Fruit fly (Drosophila melanogaster) whole organism, pupa: ENCODE data around the gene trbd.

ENCODE experiments used
- CG10348 ChIP-seq: fragments of 200-800 bp; sonication (Bioruptor generic); IDR thresholded peaks from 2 replicates; pipeline ENCODE4 v1.3.6; 2022; ENCODE audit warnings: missing biosample characterization, missing genetic modification characterization
- CG12605 ChIP-seq: fragments of 200-800 bp; sonication (Bioruptor generic); IDR thresholded peaks from 2 replicates; pipeline ENCODE4 v1.3.6; 2022; ENCODE audit warnings: missing biosample characterization, missing genetic modification characterization
- CG13204 ChIP-seq: fragments of 200-800 bp; sonication (Bioruptor generic); optimal IDR thresholded peaks from 2 replicates; lab custom pipeline; 2018; ENCODE audit warnings: missing biosample characterization, mild to moderate bottlenecking, missing genetic modification characterization, moderate library complexity
- CG14655 ChIP-seq: fragments of 200-800 bp; sonication (Bioruptor generic); optimal IDR thresholded peaks from 3 replicates; lab custom pipeline; 2017; ENCODE audit warnings: mild to moderate bottlenecking, missing biosample characterization, missing genetic modification reagents, missing genetic modification characterization
- CG15710 ChIP-seq: fragments of 200-800 bp; sonication (Bioruptor generic); optimal IDR thresholded peaks from 2 replicates; lab custom pipeline; 2018; ENCODE audit warnings: missing biosample characterization, mild to moderate bottlenecking, missing genetic modification characterization, moderate library complexity
- CG17806 ChIP-seq: fragments of 200-800 bp; sonication (Bioruptor generic); optimal IDR thresholded peaks from 2 replicates; lab custom pipeline; 2018; ENCODE audit warnings: missing biosample characterization, mild to moderate bottlenecking, missing genetic modification characterization, moderate library complexity
- CG32121 ChIP-seq: fragments of 200-800 bp; sonication (Bioruptor generic); IDR thresholded peaks from 2 replicates; pipeline ENCODE4 v1.3.6; 2022; ENCODE audit warnings: missing biosample characterization, missing genetic modification characterization
- CG34367 ChIP-seq: fragments of 200-800 bp; sonication (Bioruptor generic); optimal IDR thresholded peaks from 2 replicates; lab custom pipeline; 2018; ENCODE audit warnings: missing biosample characterization, mild to moderate bottlenecking, missing genetic modification characterization
- CG4496 ChIP-seq: fragments of 200-800 bp; sonication (Bioruptor generic); IDR thresholded peaks from 3 replicates; pipeline ENCODE4 v1.3.6; 2022; ENCODE audit warnings: missing biosample characterization, missing genetic modification characterization
- CG8159 ChIP-seq: fragments of 200-800 bp; sonication (Bioruptor generic); optimal IDR thresholded peaks from 3 replicates; lab custom pipeline; 2018; ENCODE audit warnings: missing biosample characterization, mild to moderate bottlenecking, missing genetic modification characterization, moderate library complexity
- CG8301 ChIP-seq: fragments of 200-800 bp; sonication (Bioruptor generic); optimal IDR thresholded peaks from 2 replicates; lab custom pipeline; 2018; ENCODE audit warnings: missing biosample characterization, mild to moderate bottlenecking, missing genetic modification characterization
- CG9948 ChIP-seq: fragments of 200-800 bp; sonication (Bioruptor generic); optimal IDR thresholded peaks from 2 replicates; lab custom pipeline; 2018; ENCODE audit warnings: missing biosample characterization, mild to moderate bottlenecking, missing genetic modification characterization, moderate library complexity
- D1 ChIP-seq: fragments of 200-800 bp; sonication (Bioruptor generic); optimal IDR thresholded peaks from 2 replicates; lab custom pipeline; 2018; ENCODE audit warnings: missing biosample characterization, mild to moderate bottlenecking, missing genetic modification characterization, moderate library complexity
- EcR ChIP-seq: fragments of 200-800 bp; sonication (Bioruptor generic); optimal IDR thresholded peaks from 3 replicates; lab custom pipeline; 2019; ENCODE audit warnings: missing biosample characterization, missing genetic modification characterization, mild to moderate bottlenecking, moderate library complexity, missing genetic modification reagents
- Ets98B ChIP-seq: fragments of 200-800 bp; sonication (Bioruptor generic); IDR thresholded peaks from 2 replicates; pipeline ENCODE4 v1.3.6; 2022; ENCODE audit warnings: missing biosample characterization, missing genetic modification characterization
- Pif1A ChIP-seq: fragments of 200-800 bp; sonication (Bioruptor generic); optimal IDR thresholded peaks from 3 replicates; lab custom pipeline; 2016; ENCODE audit warnings: missing biosample characterization, missing genetic modification characterization
- Pif1B ChIP-seq: fragments of 200-800 bp; sonication (Bioruptor generic); optimal IDR thresholded peaks from 3 replicates; lab custom pipeline; 2016; ENCODE audit warnings: missing biosample characterization, missing genetic modification characterization
- Snoo ChIP-seq: fragments of 200-800 bp; sonication (Bioruptor generic); optimal IDR thresholded peaks from 3 replicates; lab custom pipeline; 2017; ENCODE audit warnings: missing biosample characterization, mild to moderate bottlenecking, missing genetic modification characterization, inconsistent platforms
- fd96Ca ChIP-seq: fragments of 200-800 bp; sonication (Bioruptor generic); IDR thresholded peaks from 3 replicates; pipeline ENCODE4 v1.3.6; 2022; ENCODE audit warnings: missing biosample characterization, missing genetic modification characterization
- gl ChIP-seq: fragments of 200-800 bp; sonication (Bioruptor generic); optimal IDR thresholded peaks from 2 replicates; lab custom pipeline; 2018; ENCODE audit warnings: missing biosample characterization, mild to moderate bottlenecking, missing genetic modification characterization
- rn ChIP-seq: fragments of 200-800 bp; sonication (Bioruptor generic); IDR thresholded peaks from 2 replicates; pipeline ENCODE4 v1.3.6; 2022; ENCODE audit warnings: missing biosample characterization, missing genetic modification characterization

trbd gene

DNA sequence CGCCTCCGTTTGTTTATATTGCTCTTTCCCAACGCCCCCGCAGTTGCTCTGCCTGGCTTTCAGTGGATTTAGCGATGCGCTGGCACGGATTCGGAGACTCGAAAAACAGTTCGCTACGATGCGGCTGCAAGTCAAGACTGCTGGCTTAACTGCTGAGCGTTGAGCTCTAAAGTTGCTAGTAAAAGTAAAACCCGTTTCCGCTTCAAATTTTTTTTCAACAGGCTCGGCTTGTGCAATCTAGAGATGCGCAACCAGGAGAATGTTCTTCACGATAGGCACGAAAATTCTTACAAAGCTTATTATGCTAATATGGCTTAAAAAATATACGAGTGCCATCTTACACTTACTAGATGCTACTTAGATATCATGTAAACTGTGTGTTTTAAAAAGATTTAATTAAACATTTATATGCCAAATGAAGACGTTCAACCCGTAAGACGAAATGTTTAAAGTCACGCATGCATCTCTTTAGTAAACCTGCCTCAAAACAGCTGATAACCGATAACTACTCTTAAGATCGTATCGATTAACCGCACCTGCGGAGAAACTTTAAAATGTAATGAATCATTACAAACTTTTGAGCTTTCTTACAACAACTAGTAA is 36.5 kb upstream of the trbd start, which contains the start of gene CG12948:
TSS of gene CG12948 (minus strand) at position 473 of the 603 bp plus-strand sequence.
- no peak for TF ChIP-seq Pif1B (GFP tag; lab: Kevin White, UChicago)
- no peak for TF ChIP-seq Pif1A
- TF ChIP-seq CG17806 (tag; lab: Kevin White, UChicago) = peak; percentile 23
- TF ChIP-seq CG15710 (tag; lab: Kevin White, UChicago) = peak; percentile 53
- peak; percentile 24; the same call in 1 of the 2 replicates for TF ChIP-seq CG32121 (GFP tag; lab: Robert Waterston, UW)
- TF ChIP-seq Snoo (tag; lab: Kevin White, UChicago) = peak; percentile 55
- TF ChIP-seq CG9948 (tag; lab: Kevin White, UChicago) = peak; percentile 24
- TF ChIP-seq EcR (GFP tag; lab: Kevin White, UChicago) = peak; percentile 51
- peak; percentile 7; the same call in 1 of the 3 replicates for TF ChIP-seq fd96Ca (GFP tag; lab: Robert Waterston, UW)
- TF ChIP-seq gl (tag; lab: Kevin White, UChicago) = peak; percentile 29
- no peak for TF ChIP-seq CG8159 (tag; lab: Kevin White, UChicago)
- TF ChIP-seq CG4496 (GFP tag; lab: Robert Waterston, UW) = peak; percentile 47; the same call in 1 of the 3 replicates
- peak; percentile 35; the same call in 1 of the 2 replicates for TF ChIP-seq Ets98B (GFP tag; lab: Robert Waterston, UW)

DNA sequence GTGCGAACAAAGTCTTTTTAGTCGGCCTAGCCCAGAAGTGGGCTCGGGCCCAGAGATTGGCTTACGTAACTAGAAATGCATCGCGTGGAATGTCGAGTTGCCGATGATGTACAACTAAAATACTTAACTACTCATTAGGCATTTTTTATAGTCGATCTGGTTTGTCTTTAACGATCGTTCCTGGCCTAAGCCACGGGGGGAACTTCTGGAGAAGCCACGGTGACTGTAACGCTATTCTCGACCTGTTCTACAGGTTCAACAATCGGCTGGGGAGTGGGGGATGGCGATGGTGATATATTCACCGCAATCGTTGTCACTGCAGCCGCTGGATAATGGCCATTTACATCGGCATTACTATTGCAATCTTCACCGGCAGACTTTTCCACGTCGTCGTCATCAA is 35.4 kb upstream of the trbd start, which contains the start of gene CG34409:
TSS of gene CG34409 (minus strand) at position 101 of the 400 bp plus-strand sequence.
- TF ChIP-seq CG10348 (GFP tag; lab: Robert Waterston, UW) (no peak), EcR (GFP tag; lab: Kevin White, UChicago) (peak; percentile 9)

DNA sequence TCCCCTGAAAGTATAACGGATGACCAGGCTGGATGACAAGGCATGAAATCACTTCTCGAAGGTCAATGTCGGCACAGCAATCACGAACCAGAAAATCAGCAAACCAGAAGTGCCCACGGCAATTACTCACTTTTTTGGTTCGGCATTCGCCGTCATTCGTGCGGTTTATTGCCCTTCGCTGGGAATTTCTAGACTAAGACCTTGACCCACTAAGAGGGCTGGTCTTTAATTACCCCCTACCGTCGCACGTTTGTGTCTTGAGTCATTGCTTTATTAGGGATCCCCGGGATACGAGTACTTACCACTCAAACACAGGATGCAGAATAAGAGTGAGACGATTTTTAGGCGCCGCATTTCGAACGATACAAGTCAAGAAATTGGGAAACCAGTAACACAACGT is 34.6 kb upstream of the trbd start:
- TF ChIP-seq EcR (GFP tag; lab: Kevin White, UChicago) = peak; percentile 76
- TF ChIP-seq CG10348 (GFP tag; lab: Robert Waterston, UW) = no peak

DNA sequence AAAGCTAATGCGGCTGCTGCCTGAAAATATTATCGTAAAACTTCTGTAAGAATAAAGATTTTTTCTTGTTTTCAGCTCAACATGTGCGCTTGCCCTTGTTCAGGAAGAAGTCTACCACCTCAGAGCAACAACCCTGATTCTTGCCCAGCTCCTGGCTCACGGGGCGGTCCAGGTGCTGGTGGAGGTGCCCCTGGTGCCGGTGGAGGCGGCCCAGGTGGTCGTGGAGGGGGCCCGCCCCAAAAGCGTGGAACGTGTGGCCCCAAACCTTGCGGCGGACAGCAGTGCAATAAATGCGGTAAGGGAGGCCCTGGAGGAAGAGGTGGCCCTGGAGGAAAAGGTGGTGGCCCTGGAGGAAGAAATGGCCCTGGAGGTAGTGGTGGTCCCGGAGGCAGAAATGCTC is 33.2 kb upstream of the trbd start:
- TF ChIP-seq CG17806 (tag; lab: Kevin White, UChicago) (no peak), CG15710 (tag; lab: Kevin White, UChicago) (no peak), CG8159 (tag; lab: Kevin White, UChicago) (no peak), EcR (GFP tag; lab: Kevin White, UChicago) (no peak), fd96Ca (GFP tag; lab: Robert Waterston, UW) (no peak), rn (GFP tag; lab: Robert Waterston, UW) (no peak), CG14655 (GFP tag; lab: Kevin White, UChicago) (no peak), Snoo (tag; lab: Kevin White, UChicago) (no peak), CG34367 (tag; lab: Kevin White, UChicago) (no peak), Pif1B (GFP tag; lab: Kevin White, UChicago) (no peak), CG9948 (tag; lab: Kevin White, UChicago) (no peak), CG4496 (GFP tag; lab: Robert Waterston, UW) (no peak), Pif1A (no peak), CG32121 (GFP tag; lab: Robert Waterston, UW) (no peak), Ets98B (GFP tag; lab: Robert Waterston, UW) (no peak), CG8301 (tag; lab: Kevin White, UChicago) (no peak)

DNA sequence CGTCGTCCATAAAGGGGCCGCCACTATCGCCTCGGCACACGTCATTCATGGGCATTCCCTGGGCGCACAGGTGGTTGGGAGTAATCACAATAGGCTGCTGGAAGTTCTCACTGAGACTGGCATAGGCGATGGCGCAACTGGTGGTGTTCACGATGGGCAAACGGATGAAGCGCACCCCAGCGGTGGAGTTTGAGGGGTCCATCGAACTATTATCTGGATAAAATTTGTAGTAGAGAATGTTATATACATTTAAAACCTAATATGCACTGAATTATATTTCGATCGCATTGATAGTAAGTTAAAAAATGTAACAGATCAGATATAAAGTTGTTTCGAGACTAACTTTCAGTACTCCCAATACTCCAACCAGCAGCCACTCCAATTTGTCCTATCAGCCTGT is 32.4 kb upstream of the trbd start, which contains the start of gene CG31415:
TSS of gene CG31415 (plus strand) at position 301 of the 400 bp plus-strand sequence.
- TF ChIP-seq Pif1A = no peak
- TF ChIP-seq Pif1B (GFP tag; lab: Kevin White, UChicago) = no peak
- TF ChIP-seq D1 (tag; lab: Kevin White, UChicago) = no peak
- no peak for TF ChIP-seq CG8159 (tag; lab: Kevin White, UChicago)
- no peak for TF ChIP-seq rn (GFP tag; lab: Robert Waterston, UW)
- no peak for TF ChIP-seq fd96Ca (GFP tag; lab: Robert Waterston, UW)
- TF ChIP-seq Ets98B (GFP tag; lab: Robert Waterston, UW) = no peak
- TF ChIP-seq CG10348 (GFP tag; lab: Robert Waterston, UW) = no peak
- no peak for TF ChIP-seq CG34367 (tag; lab: Kevin White, UChicago)
- no peak for TF ChIP-seq CG4496 (GFP tag; lab: Robert Waterston, UW)
- no peak for TF ChIP-seq CG13204
- no peak for TF ChIP-seq CG12605 (GFP tag; lab: Robert Waterston, UW)
- no peak for TF ChIP-seq CG15710 (tag; lab: Kevin White, UChicago)
- no peak for TF ChIP-seq CG32121 (GFP tag; lab: Robert Waterston, UW)
- TF ChIP-seq CG8301 (tag; lab: Kevin White, UChicago) = no peak
- no peak for TF ChIP-seq gl (tag; lab: Kevin White, UChicago)
- TF ChIP-seq CG9948 (tag; lab: Kevin White, UChicago) = no peak

DNA sequence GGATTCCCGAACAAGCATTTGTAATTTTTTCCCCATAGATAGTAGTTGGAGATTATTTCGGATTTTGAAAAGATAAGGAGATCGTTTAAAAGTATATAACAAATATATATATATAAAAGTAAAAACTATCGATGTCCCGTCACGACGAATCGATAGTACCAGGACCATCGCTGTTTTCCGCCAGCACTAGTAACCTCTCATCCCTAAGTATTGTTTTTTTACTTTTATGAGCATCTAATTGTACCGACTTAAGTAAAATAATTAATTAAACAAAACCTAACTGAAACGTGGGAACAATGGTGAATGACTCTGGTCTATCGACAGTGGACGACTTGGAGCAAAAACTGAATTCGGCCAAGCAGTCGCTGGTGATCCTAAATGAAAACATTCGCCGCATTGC is 29.9 kb upstream of the trbd start, which contains the start of gene Pnn:
TSS of gene Pnn (plus strand) at position 187 of the 400 bp plus-strand sequence.
- TF ChIP-seq Pif1A (no peak), Ets98B (GFP tag; lab: Robert Waterston, UW) (no peak), Pif1B (GFP tag; lab: Kevin White, UChicago) (no peak), D1 (tag; lab: Kevin White, UChicago) (no peak), CG8301 (tag; lab: Kevin White, UChicago) (no peak), CG17806 (tag; lab: Kevin White, UChicago) (no peak), CG15710 (tag; lab: Kevin White, UChicago) (no peak), rn (GFP tag; lab: Robert Waterston, UW) (no peak)
